Fruit fly (Drosophila melanogaster): ENCODE measurements around the gene CG5194.

dm6 chr3L:9019196-9019662, 9.6 kb upstream of the CG5194 start, which contains the start of gene Doc2:
- TF ChIP-seq Jra (GFP tag; optimal IDR thresholded peaks at IDR 0.05), result no peak
- TF ChIP-seq psq (GFP tag; optimal IDR thresholded peaks at IDR 0.05), result no peak
- TF ChIP-seq dmrt93B (GFP tag; optimal IDR thresholded peaks at IDR 0.05), result no peak
- TF ChIP-seq usp (GFP tag; optimal IDR thresholded peaks at IDR 0.05), result no peak
- no peak for TF ChIP-seq Myc (optimal IDR thresholded peaks at IDR 0.05)
- TF ChIP-seq Hnf4 (GFP tag; optimal IDR thresholded peaks at IDR 0.05), result no peak
- no peak for TF ChIP-seq pan (optimal IDR thresholded peaks at IDR 0.05)
- TF ChIP-seq dsf (GFP tag; optimal IDR thresholded peaks at IDR 0.05; ENCODE audit: borderline replicate concordance), result no peak
- TF ChIP-seq Hr78 (GFP tag; optimal IDR thresholded peaks at IDR 0.05), result no peak
- TF ChIP-seq Dfd (GFP tag; optimal IDR thresholded peaks at IDR 0.05), result no peak
- no peak for TF ChIP-seq jim (GFP tag; optimal IDR thresholded peaks at IDR 0.05)
- no peak for TF ChIP-seq tai (GFP tag; optimal IDR thresholded peaks at IDR 0.05)
- no peak for TF ChIP-seq OdsH (GFP tag; optimal IDR thresholded peaks at IDR 0.05)
- no peak for TF ChIP-seq Vsx2 (GFP tag; optimal IDR thresholded peaks at IDR 0.05; ENCODE audit: partially characterized antibody)

Data from whole organism, wandering third instar larva.